Fruit fly (Drosophila melanogaster) whole organism: ENCODE results near the gene Ir87a.

Experiments used
- CG8478 ChIP-seq: fragments of >200 bp; optimal IDR thresholded peaks from 2 replicates; lab custom pipeline; 2018; ENCODE audit warnings: inconsistent platforms
- Dll ChIP-seq: fragments of >200 bp; optimal IDR thresholded peaks from 2 replicates; lab custom pipeline; 2017
- EcR ChIP-seq, 2 experiments: fragments of >200 bp; optimal IDR thresholded peaks; 2 replicates each; lab custom pipeline; 2017; ENCODE audit warnings: missing biosample characterization in 2 of 2, missing genetic modification characterization in 2 of 2, missing genetic modification reagents in 2 of 2
- pan ChIP-seq: fragments of >200 bp; optimal IDR thresholded peaks from 2 replicates; lab custom pipeline; 2017
- psq ChIP-seq: fragments of >200 bp; optimal IDR thresholded peaks from 2 replicates; lab custom pipeline; 2017
- usp ChIP-seq: fragments of >200 bp; optimal IDR thresholded peaks from 2 replicates; lab custom pipeline; 2017; ENCODE audit warnings: missing biosample characterization, missing genetic modification characterization, mixed read lengths

Ir87a gene

DNA sequence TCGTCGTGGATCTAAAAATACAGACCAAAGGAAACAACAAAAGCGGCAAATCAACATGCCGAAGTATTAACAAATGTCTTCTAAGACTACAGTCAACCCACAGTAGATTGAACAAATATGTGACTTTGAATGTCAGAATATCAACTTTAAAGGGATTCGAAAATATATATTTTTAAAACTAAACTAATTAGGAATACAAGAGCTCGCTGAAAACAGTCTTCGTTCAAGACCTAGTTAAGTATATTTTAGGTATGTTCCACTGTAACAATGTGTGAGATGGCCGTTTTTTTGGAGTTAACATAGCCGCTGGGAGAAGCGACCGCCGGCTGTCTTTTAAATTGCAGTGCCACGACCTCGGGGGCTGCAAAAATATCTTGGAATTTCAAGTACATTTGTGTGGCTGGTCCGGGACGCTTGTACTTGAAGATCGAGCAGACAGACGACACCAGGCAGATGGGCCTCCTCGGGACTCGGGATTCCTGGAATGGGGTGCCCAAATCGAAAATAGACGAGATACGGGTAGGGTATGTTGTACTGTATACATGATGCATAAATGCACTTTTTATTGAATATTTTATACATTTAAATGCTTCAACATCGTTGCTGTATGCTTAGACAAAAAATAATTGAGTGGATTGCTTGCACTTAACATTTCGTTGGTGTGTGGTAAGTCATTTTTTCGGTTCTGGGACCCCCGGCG is 8.4 kb downstream of the Ir87a start:
- TF ChIP-seq CG8478 (lab: Kevin White, UChicago) (no peak), EcR (GFP tag; optimal IDR thresholded peaks at IDR 0.05; lab: Kevin White, UChicago) (no peak), Dll (lab: Kevin White, UChicago) (no peak), pan (lab: Kevin White, UChicago) (no peak), psq (lab: Kevin White, UChicago) (no peak), usp (GFP tag; lab: Kevin White, UChicago) (no peak)

DNA sequence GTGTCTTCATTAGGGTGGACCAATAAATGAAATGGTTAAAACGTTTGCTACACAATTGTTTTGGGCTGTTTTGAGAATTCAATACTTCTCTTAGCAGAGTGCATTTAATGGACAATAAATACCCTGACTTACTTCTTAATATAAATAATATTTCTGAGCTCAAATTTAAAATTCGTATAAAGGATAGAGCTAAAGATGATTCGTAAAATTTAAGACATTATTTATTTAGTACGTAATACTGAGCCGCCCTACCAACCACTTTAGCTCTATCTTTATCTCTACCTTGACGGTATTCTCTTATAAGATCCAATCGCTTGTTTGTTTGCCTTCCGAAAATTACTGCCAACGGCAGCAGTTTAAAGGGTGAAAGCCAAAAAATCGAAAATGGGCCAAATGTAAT is 13.5 kb downstream of the Ir87a start:
- TF ChIP-seq Dll (lab: Kevin White, UChicago) (no peak), EcR (GFP tag; optimal IDR thresholded peaks at IDR 0.05; lab: Kevin White, UChicago) (no peak), pan (lab: Kevin White, UChicago) (no peak), CG8478 (lab: Kevin White, UChicago) (no peak)

DNA sequence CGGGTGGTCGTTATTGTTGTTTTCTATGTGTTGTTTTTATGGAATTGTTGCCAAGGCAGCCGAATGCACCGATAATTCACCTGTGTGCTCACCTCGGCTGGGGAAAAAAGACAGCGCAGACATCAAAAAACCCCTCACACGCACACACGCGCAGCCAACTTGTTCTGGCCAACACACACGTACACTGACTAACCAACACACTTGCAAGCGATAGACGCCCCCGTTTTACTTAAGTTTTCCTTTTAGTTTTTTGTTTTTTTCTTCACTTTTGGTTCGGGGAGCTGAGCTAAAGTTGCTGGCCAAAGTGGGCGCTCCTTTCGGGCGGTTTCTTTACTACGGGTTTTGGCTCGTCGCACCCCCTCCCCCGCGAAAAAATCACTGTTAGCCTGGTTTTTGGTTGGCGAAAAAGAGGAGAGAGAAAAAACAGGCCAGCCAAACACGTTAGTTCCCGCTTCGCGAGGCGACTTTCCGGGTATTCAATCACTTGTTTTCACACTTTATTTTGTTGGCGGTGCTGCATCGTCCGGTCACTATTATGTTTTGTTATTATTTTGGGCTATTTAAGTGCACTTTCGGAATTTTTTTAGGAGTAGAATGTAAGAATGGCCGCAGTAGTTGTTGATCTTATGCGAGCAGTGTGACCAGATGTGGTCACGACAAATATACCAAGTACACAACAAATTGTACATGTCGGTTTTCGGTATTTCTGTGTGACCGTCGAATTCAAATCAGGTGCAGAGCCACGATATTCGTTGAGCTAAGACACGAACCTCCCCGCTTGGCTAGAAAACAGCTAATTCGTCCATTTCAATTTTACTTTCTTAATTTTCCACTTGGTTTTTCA is 14.5 kb downstream of the Ir87a start, which contains the start of gene yrt:
Gene yrt (minus strand): TSS at position 660 of the 844 bp plus-strand sequence.
- no peak for TF ChIP-seq CG8478 (lab: Kevin White, UChicago)
- no peak for TF ChIP-seq Dll (lab: Kevin White, UChicago)
- no peak for TF ChIP-seq psq (lab: Kevin White, UChicago)
- no peak for TF ChIP-seq EcR (GFP tag; optimal IDR thresholded peaks at IDR 0.05; lab: Kevin White, UChicago)
- TF ChIP-seq usp (GFP tag; lab: Kevin White, UChicago): no peak
- TF ChIP-seq pan (lab: Kevin White, UChicago): no peak

DNA sequence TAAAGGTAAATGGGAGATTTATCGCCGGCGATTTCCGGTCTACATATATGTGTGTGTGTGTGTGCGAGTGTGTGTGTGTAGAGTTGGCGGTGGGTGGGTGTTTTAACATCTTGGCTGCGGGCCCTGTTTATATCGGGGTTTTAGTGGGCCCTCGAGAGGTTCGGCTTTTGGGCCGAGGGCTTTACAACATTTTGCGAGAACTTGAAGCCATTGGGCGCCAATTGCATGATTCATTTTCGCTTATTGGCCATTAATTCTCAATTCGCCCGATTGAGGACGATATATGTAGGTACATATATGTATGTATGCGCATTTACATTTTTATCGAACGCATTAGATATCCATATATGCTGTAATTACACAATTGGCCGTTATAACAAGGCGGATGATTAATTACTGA is 15.8 kb downstream of the Ir87a start:
- TF ChIP-seq CG8478 (lab: Kevin White, UChicago) (no peak), pan (lab: Kevin White, UChicago) (no peak)

DNA sequence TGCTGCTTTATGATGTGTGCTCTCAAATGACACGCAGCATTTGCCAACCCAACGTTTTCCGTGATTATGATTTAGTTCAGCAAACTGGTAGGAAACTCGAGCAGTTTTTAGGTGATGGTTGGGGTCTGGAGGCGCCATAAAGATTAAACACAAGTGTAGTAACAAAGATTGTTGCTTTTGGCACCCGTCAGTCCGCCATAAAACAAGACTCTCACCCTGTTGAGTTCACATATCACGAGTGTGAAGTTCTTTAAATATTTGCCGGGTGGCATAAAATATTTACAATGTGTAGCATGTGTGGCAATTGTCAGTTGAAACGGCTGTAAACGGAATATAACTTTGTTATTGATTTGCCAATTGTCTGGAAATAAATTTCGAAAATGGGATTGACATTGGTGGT is 21.6 kb downstream of the Ir87a start:
- TF ChIP-seq pan (lab: Kevin White, UChicago): no peak
- no peak for TF ChIP-seq Dll (lab: Kevin White, UChicago)
- no peak for TF ChIP-seq usp (GFP tag; lab: Kevin White, UChicago)
- no peak for TF ChIP-seq CG8478 (lab: Kevin White, UChicago)
- TF ChIP-seq psq (lab: Kevin White, UChicago): no peak
- TF ChIP-seq EcR (GFP tag; optimal IDR thresholded peaks at IDR 0.05; lab: Kevin White, UChicago): no peak

DNA sequence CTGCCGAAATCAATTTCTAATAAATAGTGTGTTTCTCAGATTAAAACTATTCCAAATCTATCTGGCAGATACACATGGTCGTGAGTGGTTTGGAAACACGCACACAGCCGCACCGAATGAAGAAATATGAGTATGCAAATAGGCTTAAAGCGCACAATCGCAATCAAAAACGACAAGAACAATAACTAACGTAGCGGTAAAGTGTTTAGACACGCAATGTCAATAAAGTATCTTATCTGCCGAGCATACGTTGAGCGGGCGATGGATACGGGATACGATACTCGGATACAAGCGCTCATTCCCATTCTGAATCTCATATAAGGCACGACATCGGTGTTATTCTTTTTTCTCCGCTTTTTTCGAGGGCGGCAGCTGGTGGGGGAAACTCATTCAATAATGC is 26.0 kb downstream of the Ir87a start:
- no peak for TF ChIP-seq pan (lab: Kevin White, UChicago)
- no peak for TF ChIP-seq usp (GFP tag; lab: Kevin White, UChicago)
- TF ChIP-seq CG8478 (lab: Kevin White, UChicago): no peak
- TF ChIP-seq EcR (GFP tag; optimal IDR thresholded peaks at IDR 0.05; lab: Kevin White, UChicago): no peak
- TF ChIP-seq Dll (lab: Kevin White, UChicago): no peak
- no peak for TF ChIP-seq psq (lab: Kevin White, UChicago)

DNA sequence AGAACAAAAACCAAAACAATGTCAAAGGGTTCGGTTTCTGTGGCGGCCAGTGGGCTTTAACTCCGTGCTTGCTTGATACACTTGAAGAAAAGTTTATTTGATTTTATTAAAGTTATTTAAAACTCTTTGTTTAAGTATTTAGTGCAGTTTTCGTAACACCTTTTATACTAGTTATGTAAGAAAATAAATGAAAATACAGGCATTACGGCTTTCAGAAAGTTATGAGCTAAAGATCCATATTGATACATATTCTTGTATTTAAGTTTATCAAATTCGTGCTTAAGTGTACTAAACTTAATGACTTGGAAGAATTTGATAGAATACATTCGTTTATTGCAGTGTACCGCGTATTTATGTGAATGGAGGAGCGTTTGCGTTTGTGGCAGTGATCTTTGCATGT is 26.4 kb downstream of the Ir87a start:
- TF ChIP-seq EcR (GFP tag; optimal IDR thresholded peaks at IDR 0.05; lab: Kevin White, UChicago) (no peak), usp (GFP tag; lab: Kevin White, UChicago) (no peak), CG8478 (lab: Kevin White, UChicago) (no peak), pan (lab: Kevin White, UChicago) (no peak), Dll (lab: Kevin White, UChicago) (no peak), psq (lab: Kevin White, UChicago) (no peak)

DNA sequence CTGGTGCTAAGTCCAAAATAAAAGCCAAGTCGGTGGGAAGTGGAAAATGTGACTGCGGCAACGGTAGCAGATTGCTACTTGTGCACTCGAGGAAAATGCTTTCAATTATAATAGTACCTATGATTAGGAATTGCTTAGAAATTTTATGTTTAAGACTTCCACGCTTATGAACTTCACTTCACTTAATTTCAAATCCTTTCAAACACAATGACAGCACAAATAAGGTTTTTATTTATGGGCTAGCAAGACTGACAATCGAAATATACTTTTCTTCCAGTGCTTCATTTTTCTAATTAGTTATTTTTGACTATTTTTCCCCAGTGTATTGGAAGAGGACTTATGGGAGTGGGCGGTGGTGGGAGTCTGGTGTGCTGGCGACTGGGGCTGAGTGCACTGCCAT is 28.3 kb downstream of the Ir87a start:
- TF ChIP-seq CG8478 (lab: Kevin White, UChicago): no peak

DNA sequence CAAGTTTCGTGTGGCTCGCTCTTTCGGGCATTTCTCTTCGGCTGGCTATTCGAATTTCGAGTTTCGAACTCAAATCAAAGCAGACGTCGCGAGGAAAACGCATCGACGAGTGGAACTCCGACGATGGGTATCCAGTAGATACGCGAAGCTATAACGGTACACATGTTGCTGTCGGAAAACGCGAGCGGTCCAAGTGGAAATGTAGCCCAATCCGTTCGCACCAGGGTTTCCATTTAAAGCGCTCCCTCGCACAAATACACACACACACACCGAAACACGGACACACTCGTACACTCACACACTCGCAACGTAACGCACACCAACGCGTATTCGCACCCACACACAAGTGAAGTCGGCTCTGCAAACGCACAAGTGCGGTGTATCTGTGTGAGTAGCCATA is 30.3 kb downstream of the Ir87a start, which contains the start of gene side-IV:
Gene side-IV (plus strand): TSS at position 253 of the 400 bp plus-strand sequence.
- TF ChIP-seq CG8478 (lab: Kevin White, UChicago) (no peak), EcR (GFP tag; optimal IDR thresholded peaks at IDR 0.05; lab: Kevin White, UChicago) (no peak), pan (lab: Kevin White, UChicago) (no peak), psq (lab: Kevin White, UChicago) (no peak), usp (GFP tag; lab: Kevin White, UChicago) (no peak), Dll (lab: Kevin White, UChicago) (no peak)

DNA sequence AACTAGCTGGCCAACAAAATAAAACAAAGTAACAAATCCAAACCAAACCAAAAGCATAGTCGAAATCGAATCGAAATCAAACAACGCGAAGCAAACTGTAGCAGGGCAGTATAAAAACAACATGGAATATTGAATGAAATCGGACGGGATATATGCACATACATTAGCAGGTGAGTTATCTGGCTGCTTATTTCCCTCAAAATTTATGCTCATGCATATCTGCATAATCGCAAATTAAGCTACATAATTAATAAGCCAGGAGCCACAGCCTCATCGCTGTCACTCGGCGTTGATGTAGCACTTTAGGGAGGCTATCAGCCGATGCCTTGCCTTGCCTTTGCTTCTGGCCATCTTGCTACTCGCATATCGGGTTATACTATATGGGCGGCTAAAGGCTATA is 32.2 kb downstream of the Ir87a start:
- no peak for TF ChIP-seq psq (lab: Kevin White, UChicago)
- no peak for TF ChIP-seq CG8478 (lab: Kevin White, UChicago)
- TF ChIP-seq pan (lab: Kevin White, UChicago): no peak
- TF ChIP-seq EcR (GFP tag; optimal IDR thresholded peaks at IDR 0.05; lab: Kevin White, UChicago): no peak
- TF ChIP-seq usp (GFP tag; lab: Kevin White, UChicago): no peak
- TF ChIP-seq Dll (lab: Kevin White, UChicago): no peak

DNA sequence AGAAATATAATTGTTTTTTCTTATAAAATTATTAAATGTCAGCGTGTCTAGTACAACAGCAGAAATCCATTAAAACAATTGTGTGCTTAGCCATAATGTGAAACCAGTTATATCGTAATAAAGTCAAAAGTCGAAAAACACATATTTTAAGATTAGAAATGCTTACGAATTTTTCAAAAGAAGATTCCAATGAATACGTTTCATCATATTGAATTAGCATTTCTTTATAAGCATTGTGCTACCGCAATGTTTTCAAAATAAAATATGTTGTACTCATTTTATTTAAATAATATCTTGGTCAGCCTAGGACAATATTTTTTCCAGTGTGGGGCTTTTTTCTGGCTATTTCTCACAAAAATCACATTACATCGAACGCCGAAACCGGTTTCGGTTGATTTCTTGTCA is 32.8 kb downstream of the Ir87a start:
- TF ChIP-seq CG8478 (lab: Kevin White, UChicago): no peak
- TF ChIP-seq Dll (lab: Kevin White, UChicago): no peak
- no peak for TF ChIP-seq EcR (GFP tag; optimal IDR thresholded peaks at IDR 0.05; lab: Kevin White, UChicago)
- no peak for TF ChIP-seq usp (GFP tag; lab: Kevin White, UChicago)
